Fruit fly (Drosophila melanogaster): ENCODE data around the gene VAChT.

DNA sequence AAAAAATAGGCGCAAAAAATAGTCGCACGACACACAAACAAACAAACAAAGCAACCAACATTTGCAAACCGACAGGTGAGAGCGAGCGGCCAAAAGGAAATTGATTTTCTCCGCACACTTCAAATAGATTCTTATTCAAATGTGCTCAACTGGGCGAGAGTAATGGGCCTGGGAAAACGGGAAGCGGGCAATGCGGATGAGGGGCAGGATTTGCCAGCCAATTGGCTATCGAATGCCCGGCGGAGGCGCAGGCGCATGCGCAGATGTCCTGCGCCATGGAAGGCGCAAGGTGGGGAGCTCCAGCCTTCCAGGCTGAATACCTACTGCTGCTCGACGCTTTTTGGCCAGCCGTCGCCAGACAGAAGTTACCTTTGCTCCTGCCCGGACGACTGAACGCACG lies at the start of gene VAChT, which contains the start of gene ChAT:
- no peak for TF ChIP-seq CG8159 (tag; optimal IDR thresholded peaks at IDR 0.05)
- TF ChIP-seq CG10348 (GFP tag; IDR thresholded peaks at IDR 0.05) = no peak
- no peak for TF ChIP-seq CG17806 (tag; optimal IDR thresholded peaks at IDR 0.05)
- TF ChIP-seq D1 (tag; optimal IDR thresholded peaks at IDR 0.05) = no peak
- TF ChIP-seq CG15710 (tag; optimal IDR thresholded peaks at IDR 0.05) = no peak
- TF ChIP-seq Snoo (tag; optimal IDR thresholded peaks at IDR 0.05) = no peak
- no peak for TF ChIP-seq CG4496 (GFP tag; IDR thresholded peaks at IDR 0.05)
- TF ChIP-seq rn (GFP tag; IDR thresholded peaks at IDR 0.05) = no peak
- TF ChIP-seq gl (tag; optimal IDR thresholded peaks at IDR 0.05) = no peak
- no peak for TF ChIP-seq Ets98B (GFP tag; IDR thresholded peaks at IDR 0.05)
- TF ChIP-seq Pif1A (GFP tag; optimal IDR thresholded peaks at IDR 0.05) = no peak

Measured in whole organism, pupa.